Fruit fly (Drosophila melanogaster) whole organism, adult: Measurements from ENCODE around the gene par-6.

Source experiments
- CG11617 ChIP-seq: fragments of 200-800 bp; sonication (Bioruptor generic); optimal IDR thresholded peaks from 2 replicates; lab custom pipeline; 2017; ENCODE audit warnings: mild to moderate bottlenecking, missing biosample characterization, missing genetic modification reagents, missing genetic modification characterization
- CG12768 ChIP-seq: fragments of 200-800 bp; sonication (Bioruptor generic); optimal IDR thresholded peaks from 2 replicates; lab custom pipeline; 2017; ENCODE audit warnings: missing biosample characterization, missing genetic modification characterization, mild to moderate bottlenecking, moderate library complexity, missing genetic modification reagents
- CG14711 ChIP-seq: fragments of 200-800 bp; sonication (Bioruptor generic); optimal IDR thresholded peaks from 2 replicates; lab custom pipeline; 2018; ENCODE audit warnings: missing biosample characterization, mild to moderate bottlenecking, missing genetic modification characterization, moderate library complexity
- CG1620 ChIP-seq: fragments of 200-800 bp; sonication (Bioruptor generic); optimal IDR thresholded peaks from 2 replicates; lab custom pipeline; 2016; ENCODE audit warnings: missing biosample characterization, missing genetic modification characterization
- CG33017 ChIP-seq: fragments of 200-800 bp; sonication (Bioruptor generic); optimal IDR thresholded peaks from 2 replicates; lab custom pipeline; 2018; ENCODE audit warnings: missing biosample characterization, mild to moderate bottlenecking, missing genetic modification characterization, moderate library complexity
- CG5204 ChIP-seq: fragments of 200-800 bp; sonication (Bioruptor generic); optimal IDR thresholded peaks from 2 replicates; lab custom pipeline; 2016; ENCODE audit warnings: missing biosample characterization, missing genetic modification characterization
- CG7045 ChIP-seq: fragments of 200-800 bp; sonication (Bioruptor generic); optimal IDR thresholded peaks from 2 replicates; lab custom pipeline; 2017; ENCODE audit warnings: missing biosample characterization, mild to moderate bottlenecking, missing genetic modification characterization
- CG7101 ChIP-seq: fragments of 200-800 bp; sonication (Bioruptor generic); optimal IDR thresholded peaks from 2 replicates; lab custom pipeline; 2018; ENCODE audit warnings: missing biosample characterization, mild to moderate bottlenecking, missing genetic modification characterization, moderate library complexity
- Clk ChIP-seq: fragments of 200-800 bp; sonication (Bioruptor generic); optimal IDR thresholded peaks from 2 replicates; lab custom pipeline; 2017; ENCODE audit warnings: missing biosample characterization, missing genetic modification characterization
- Crg-1 ChIP-seq: fragments of 200-800 bp; sonication (Bioruptor generic); optimal IDR thresholded peaks from 2 replicates; lab custom pipeline; 2016; ENCODE audit warnings: missing biosample characterization, missing genetic modification characterization
- Hr96 ChIP-seq: fragments of 200-800 bp; sonication (Bioruptor generic); optimal IDR thresholded peaks from 2 replicates; lab custom pipeline; 2016; ENCODE audit warnings: missing biosample characterization, missing genetic modification characterization
- Mnt ChIP-seq: fragments of 200-800 bp; sonication (Bioruptor generic); optimal IDR thresholded peaks from 2 replicates; lab custom pipeline; 2016; ENCODE audit warnings: missing biosample characterization, mild to moderate bottlenecking, missing genetic modification characterization
- bab1 ChIP-seq: fragments of 200-800 bp; sonication (Bioruptor generic); optimal IDR thresholded peaks from 3 replicates; lab custom pipeline; 2019; ENCODE audit warnings: missing biosample characterization, mild to moderate bottlenecking, missing genetic modification characterization, moderate library complexity
- cic ChIP-seq: fragments of 200-800 bp; sonication (Bioruptor generic); optimal IDR thresholded peaks from 2 replicates; lab custom pipeline; 2017; ENCODE audit warnings: missing biosample characterization, mild to moderate bottlenecking, missing genetic modification characterization, moderate library complexity
- cnc ChIP-seq, 2 experiments: fragments of >200 bp; optimal IDR thresholded peaks; 2 replicates each; lab custom pipeline; 2017
- kay ChIP-seq: fragments of 200-800 bp; sonication (Bioruptor generic); peaks from one replicate; lab custom pipeline; 2016; ENCODE audit warnings: missing biosample characterization, missing genetic modification characterization, borderline replicate concordance
- ovo ChIP-seq: fragments of 200-800 bp; sonication (Bioruptor generic); optimal IDR thresholded peaks from 2 replicates; lab custom pipeline; 2016; ENCODE audit warnings: missing biosample characterization, missing genetic modification characterization
- pad ChIP-seq: fragments of 200-800 bp; sonication (Bioruptor generic); optimal IDR thresholded peaks from 3 replicates; lab custom pipeline; 2017; ENCODE audit warnings: missing biosample characterization, missing genetic modification characterization, mild to moderate bottlenecking, moderate library complexity, missing genetic modification reagents
- tj ChIP-seq: fragments of 200-800 bp; sonication (Bioruptor generic); optimal IDR thresholded peaks from 3 replicates; lab custom pipeline; 2017; ENCODE audit warnings: missing biosample characterization, mild to moderate bottlenecking, missing genetic modification characterization, moderate library complexity
- toe ChIP-seq: fragments of 200-800 bp; sonication (Bioruptor generic); optimal IDR thresholded peaks from 2 replicates; lab custom pipeline; 2016; ENCODE audit warnings: missing biosample characterization, missing genetic modification characterization

Gene par-6

DNA sequence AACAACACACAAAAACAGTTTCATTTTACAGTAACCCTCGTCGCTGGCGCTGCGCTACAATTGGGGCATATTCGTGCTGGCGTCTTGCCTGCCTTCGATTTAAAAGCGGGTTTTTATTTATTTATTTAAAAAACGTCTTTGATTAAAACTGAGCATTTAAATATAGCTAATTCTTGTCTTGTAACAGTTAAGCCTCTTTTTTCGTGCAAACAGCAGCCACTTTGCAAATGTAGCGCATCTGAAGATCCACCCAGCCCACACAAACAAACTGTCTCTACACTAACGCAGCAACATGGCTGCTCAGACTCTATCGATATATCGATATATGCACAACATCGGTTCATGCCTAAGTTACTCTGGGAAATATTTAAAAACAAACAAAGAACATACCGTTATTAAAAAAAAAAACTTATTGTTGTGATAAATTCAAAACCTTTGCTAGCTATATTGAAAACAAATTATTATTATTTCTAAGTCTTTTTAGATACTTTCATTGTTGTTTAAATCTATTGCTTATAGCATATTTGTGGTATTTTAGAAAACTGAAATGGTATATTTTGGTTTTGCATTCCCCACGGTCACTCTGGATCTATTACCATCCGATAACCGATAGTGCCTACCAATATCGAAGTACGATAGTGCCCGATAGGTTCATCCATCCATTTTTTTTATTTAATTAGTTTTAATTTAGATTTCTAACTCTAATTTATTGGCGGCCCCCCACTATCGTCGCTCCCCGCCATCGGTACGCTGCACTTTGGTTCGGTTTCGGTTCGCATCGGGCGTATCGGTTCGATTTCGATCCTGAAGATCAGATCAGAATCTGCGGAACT, at the start of gene par-6, which contains the start of gene CG8188:
par-6 (plus strand) TSS at position 615 of the 833 bp plus-strand sequence.
CG8188 (minus strand) TSS at position 287 of the 833 bp plus-strand sequence.
- TF ChIP-seq tj (GFP tag; lab: Kevin White, UChicago) (peak; percentile 77), Clk (GFP tag; lab: Kevin White, UChicago) (peak; percentile 12), Crg-1 (GFP tag; lab: Kevin White, UChicago) (peak; percentile 81), CG7045 (GFP tag; lab: Kevin White, UChicago) (peak; percentile 74), pad (peak; percentile 76), kay (GFP tag; lab: Kevin White, UChicago) (peak; percentile 20), ovo (peak; percentile 94), toe (GFP tag; lab: Kevin White, UChicago) (peak; percentile 91), cic (GFP tag; lab: Kevin White, UChicago) (peak; percentile 10), CG11617 (GFP tag; lab: Kevin White, UChicago) (peak; percentile 89), CG5204 (GFP tag; lab: Kevin White, UChicago) (peak; percentile 88), Mnt (peak; percentile 92), CG33017 (peak; percentile 77), CG1620 (GFP tag; lab: Kevin White, UChicago) (peak; percentile 98), Hr96 (GFP tag; lab: Kevin White, UChicago) (no peak), CG12768 (GFP tag; lab: Kevin White, UChicago) (peak; percentile 74), bab1 (peak; percentile 96), CG14711 (tag; lab: Kevin White, UChicago) (peak; percentile 79), CG7101 (peak; percentile 93), cnc (optimal IDR thresholded peaks at IDR 0.05; lab: Kevin White, UChicago) (no peak)

DNA sequence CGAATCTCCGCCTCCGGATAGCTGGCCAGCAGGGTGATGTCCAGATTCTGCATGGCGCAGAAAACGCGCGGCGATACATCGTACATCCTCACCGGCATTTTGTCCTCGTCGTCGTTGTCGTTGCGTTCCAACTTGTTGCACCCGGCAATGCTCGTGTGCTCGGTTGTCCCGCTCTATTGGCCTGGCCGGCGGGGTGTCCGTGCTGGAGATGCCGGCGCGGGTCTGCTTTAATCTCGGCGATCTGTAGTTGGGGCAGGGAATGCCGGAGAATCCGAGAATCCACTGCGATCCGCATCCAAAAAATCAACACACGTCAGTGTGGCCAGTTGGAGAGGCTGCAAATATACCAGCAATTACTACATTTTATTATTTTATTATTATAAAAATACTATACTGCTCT, 46.7 kb upstream of the par-6 start, which contains the start of gene IntS2:
IntS2 (minus strand) TSS at position 318 of the 400 bp plus-strand sequence.
- TF ChIP-seq kay (GFP tag; lab: Kevin White, UChicago) (no peak), CG11617 (GFP tag; lab: Kevin White, UChicago) (no peak), Mnt (no peak), CG33017 (no peak), cic (GFP tag; lab: Kevin White, UChicago) (no peak), CG14711 (tag; lab: Kevin White, UChicago) (no peak), Hr96 (GFP tag; lab: Kevin White, UChicago) (no peak), pad (no peak), CG7101 (no peak), ovo (no peak), CG7045 (GFP tag; lab: Kevin White, UChicago) (no peak), CG5204 (GFP tag; lab: Kevin White, UChicago) (no peak), Crg-1 (GFP tag; lab: Kevin White, UChicago) (no peak), Clk (GFP tag; lab: Kevin White, UChicago) (no peak), CG12768 (GFP tag; lab: Kevin White, UChicago) (no peak)

DNA sequence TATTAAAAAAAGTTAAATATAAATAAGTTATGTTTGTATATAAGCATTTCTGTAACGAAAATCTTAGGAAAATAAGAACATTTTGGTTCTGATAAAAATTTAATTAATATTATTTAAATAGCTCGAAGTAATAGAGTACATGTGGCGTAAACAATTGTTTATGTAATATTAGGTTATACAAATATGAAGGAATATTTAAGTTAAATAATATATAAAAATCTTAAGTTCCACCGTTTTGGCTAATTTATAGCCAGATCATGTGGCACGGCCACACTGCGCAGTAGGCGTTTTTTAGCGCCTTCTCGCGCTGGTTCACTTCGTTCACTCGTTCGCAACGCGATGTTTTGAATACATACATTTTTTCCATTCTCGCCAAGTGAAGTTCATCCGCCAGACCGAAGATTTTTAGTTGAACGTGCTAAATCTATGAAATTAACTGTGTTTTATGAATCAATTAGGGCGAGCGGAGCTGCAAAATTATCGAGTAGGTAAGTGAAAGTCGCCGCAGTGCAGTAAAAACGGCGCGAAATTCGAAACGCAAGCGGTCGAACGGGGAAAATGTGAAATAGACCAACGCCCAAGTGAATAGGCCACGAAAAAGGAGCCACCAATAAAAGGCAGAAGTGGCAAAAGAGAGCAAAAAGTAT, 46.0 kb upstream of the par-6 start, which contains the start of gene beta-Spec:
beta-Spec (plus strand) TSS at position 323 of the 647 bp plus-strand sequence.
- TF ChIP-seq bab1 (peak; percentile 40), Hr96 (GFP tag; lab: Kevin White, UChicago) (no peak), toe (GFP tag; lab: Kevin White, UChicago) (no peak)

DNA sequence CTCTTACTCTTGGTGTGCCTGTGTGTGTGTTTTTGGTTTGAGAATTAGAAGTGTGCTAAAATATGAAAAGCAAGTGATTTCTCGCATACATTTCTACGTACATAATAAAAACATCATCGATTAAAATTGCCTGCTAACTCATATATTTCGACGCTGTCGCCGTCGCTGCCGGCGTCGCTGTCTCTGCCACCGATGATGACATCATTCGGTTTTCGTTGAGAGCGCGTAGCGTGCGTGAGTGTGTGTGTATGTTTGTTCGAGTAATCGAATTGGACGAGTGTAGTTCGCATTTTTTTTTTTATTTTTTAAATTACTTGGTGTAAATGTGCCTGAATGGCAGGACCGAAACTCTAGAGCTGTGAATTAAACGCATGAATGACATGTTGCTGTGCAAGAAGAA, 45.4 kb upstream of the par-6 start:
- TF ChIP-seq CG5204 (GFP tag; lab: Kevin White, UChicago): no peak
- TF ChIP-seq tj (GFP tag; lab: Kevin White, UChicago): peak; percentile 3
- TF ChIP-seq CG33017: no peak

DNA sequence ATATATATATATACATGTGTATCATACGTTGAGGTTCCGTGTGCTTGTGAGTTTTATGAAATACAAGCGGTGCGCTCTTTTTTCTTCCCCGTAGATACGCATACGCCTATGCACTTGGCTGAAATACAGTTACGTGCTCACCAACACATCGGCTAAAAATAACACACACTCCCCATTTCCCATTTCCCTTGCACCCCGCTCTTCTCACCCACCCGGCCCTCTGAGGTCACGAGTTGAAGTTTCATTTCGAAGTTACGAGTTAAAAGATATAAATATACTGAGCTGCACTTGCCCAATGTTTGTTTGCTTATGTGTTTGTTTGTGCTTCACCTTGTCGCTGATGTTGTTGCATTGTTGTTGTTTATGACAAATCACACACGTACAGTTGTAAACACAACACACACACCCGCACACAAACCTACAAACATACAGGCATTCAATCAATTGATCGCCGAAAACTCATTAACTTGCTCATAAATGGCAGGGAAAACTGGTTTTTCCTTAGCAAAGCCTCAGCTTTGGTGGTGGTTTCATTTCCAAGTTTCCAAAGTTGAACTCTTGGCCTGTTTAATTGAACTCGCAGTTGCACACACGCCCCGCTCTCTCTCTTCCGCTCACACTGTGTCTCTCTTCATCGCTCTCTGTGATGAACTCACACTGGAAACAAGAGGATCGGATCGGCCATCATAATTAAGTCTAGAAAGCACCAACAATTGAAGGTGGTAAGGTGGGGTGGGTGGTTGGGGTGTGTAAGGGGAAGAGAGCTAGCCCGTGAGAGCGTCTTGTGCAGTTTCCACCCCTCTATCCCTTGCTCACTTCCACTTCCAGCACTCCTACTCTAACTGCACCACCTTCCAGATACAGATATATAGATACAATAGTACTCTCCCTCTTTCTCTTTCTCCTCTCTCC, 44.7 kb upstream of the par-6 start:
- no peak for TF ChIP-seq toe (GFP tag; lab: Kevin White, UChicago)
- TF ChIP-seq CG12768 (GFP tag; lab: Kevin White, UChicago): no peak
- no peak for TF ChIP-seq Crg-1 (GFP tag; lab: Kevin White, UChicago)
- TF ChIP-seq CG11617 (GFP tag; lab: Kevin White, UChicago): no peak
- no peak for TF ChIP-seq CG5204 (GFP tag; lab: Kevin White, UChicago)
- TF ChIP-seq bab1: no peak
- TF ChIP-seq cnc (optimal IDR thresholded peaks at IDR 0.05; lab: Kevin White, UChicago): no peak
- no peak for TF ChIP-seq CG14711 (tag; lab: Kevin White, UChicago)
- no peak for TF ChIP-seq pad
- TF ChIP-seq Hr96 (GFP tag; lab: Kevin White, UChicago): no peak
- no peak for TF ChIP-seq kay (GFP tag; lab: Kevin White, UChicago)
- TF ChIP-seq CG7045 (GFP tag; lab: Kevin White, UChicago): no peak
- no peak for TF ChIP-seq CG33017
- no peak for TF ChIP-seq CG7101
- no peak for TF ChIP-seq Mnt
- no peak for TF ChIP-seq ovo
- TF ChIP-seq Clk (GFP tag; lab: Kevin White, UChicago): no peak
